Worm (Caenorhabditis elegans) whole organism, midembryonic: ENCODE data around the gene cpna-3.

Experiments
- T22C8.4 ChIP-seq: fragments of 200-800 bp; sonication (Bioruptor generic); IDR thresholded peaks from 2 replicates; pipeline ENCODE4 v1.3.6; 2022; ENCODE audit warnings: missing genetic modification characterization, missing compliant biosample characterization
- cog-1 ChIP-seq: sonication (generic microtip); optimal IDR thresholded peaks from 2 replicates; lab custom pipeline; 2016; ENCODE audit warnings: missing genetic modification characterization, missing compliant biosample characterization
- flt-1 ChIP-seq: fragments of 200-800 bp; sonication (Bioruptor generic); IDR thresholded peaks from 2 replicates; pipeline ENCODE4 v1.3.6; 2022; ENCODE audit warnings: missing genetic modification characterization, missing compliant biosample characterization
- klf-2 ChIP-seq: fragments of 200-800 bp; sonication (Bioruptor generic); conservative IDR thresholded peaks from 2 replicates; pipeline ENCODE4 v1.3.6; 2022; ENCODE audit warnings: missing genetic modification reagents, missing genetic modification characterization, missing compliant biosample characterization
- med-1 ChIP-seq: sonication (generic microtip); optimal IDR thresholded peaks from 2 replicates; lab custom pipeline; 2017; ENCODE audit warnings: missing genetic modification characterization, mild to moderate bottlenecking, missing compliant biosample characterization, antibody characterized with exemption, missing genetic modification reagents; ENCODE audit not compliant: insufficient read depth
- ref-1 ChIP-seq: fragments of 200-800 bp; sonication (Bioruptor generic); conservative IDR thresholded peaks from 2 replicates; pipeline ENCODE4 v1.3.6; 2022; ENCODE audit warnings: missing genetic modification reagents, missing genetic modification characterization, missing compliant biosample characterization
- tab-1 ChIP-seq: fragments of 200-800 bp; sonication (Bioruptor generic); IDR thresholded peaks from 2 replicates; pipeline ENCODE4 v1.3.6; 2022; ENCODE audit warnings: missing genetic modification characterization, missing compliant biosample characterization
- ztf-23 ChIP-seq: fragments of 200-800 bp; sonication (Bioruptor generic); IDR thresholded peaks from 2 replicates; pipeline ENCODE4 v1.3.6; 2022; ENCODE audit warnings: missing genetic modification reagents, missing genetic modification characterization, missing compliant biosample characterization
- ztf-29 ChIP-seq: fragments of 200-800 bp; sonication (Bioruptor generic); IDR thresholded peaks from 2 replicates; pipeline ENCODE4 v1.3.6; 2022; ENCODE audit warnings: missing genetic modification reagents, missing genetic modification characterization, missing compliant biosample characterization

cpna-3 gene

ce11 chrIV:9095553-9095952 lies 1.1 kb upstream of the cpna-3 start, which contains the start of gene icln-1:
Gene icln-1, minus strand, starts transcription at chrIV:9095653.
- TF ChIP-seq T22C8.4 (GFP tag; lab: Robert Waterston, UW) = no peak

DNA sequence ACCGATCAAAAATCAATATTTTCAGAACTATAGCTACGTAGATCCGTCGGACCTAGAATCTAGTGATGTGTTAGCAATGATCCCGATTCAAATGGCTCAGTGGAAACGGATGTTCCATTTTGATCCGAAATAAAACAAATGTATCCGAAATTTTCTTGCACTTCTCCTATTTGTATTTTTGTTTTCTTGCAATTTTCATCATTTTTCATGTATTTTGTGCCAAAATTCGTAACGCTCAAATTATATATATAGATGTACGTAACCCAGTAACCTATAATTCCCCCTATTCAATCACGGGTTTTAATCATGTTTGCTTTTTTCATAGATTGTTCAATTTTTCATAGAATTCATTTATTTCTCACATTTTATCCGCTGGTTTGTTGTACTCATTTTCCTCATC lies 2.3 kb downstream of the cpna-3 start, which contains the start of gene gldi-10:
Gene gldi-10 (plus strand): TSS at position 301 of the 400 bp plus-strand sequence.
- TF ChIP-seq cog-1 = no peak

ce11 chrIV:9100835-9101234 lies 4.2 kb downstream of the cpna-3 start:
- no peak for TF ChIP-seq med-1 (GFP tag; lab: Kevin White, UChicago)
- TF ChIP-seq ztf-29 (GFP tag; lab: Robert Waterston, UW) = no peak
- TF ChIP-seq klf-2 = no peak
- TF ChIP-seq ztf-23 = no peak

DNA sequence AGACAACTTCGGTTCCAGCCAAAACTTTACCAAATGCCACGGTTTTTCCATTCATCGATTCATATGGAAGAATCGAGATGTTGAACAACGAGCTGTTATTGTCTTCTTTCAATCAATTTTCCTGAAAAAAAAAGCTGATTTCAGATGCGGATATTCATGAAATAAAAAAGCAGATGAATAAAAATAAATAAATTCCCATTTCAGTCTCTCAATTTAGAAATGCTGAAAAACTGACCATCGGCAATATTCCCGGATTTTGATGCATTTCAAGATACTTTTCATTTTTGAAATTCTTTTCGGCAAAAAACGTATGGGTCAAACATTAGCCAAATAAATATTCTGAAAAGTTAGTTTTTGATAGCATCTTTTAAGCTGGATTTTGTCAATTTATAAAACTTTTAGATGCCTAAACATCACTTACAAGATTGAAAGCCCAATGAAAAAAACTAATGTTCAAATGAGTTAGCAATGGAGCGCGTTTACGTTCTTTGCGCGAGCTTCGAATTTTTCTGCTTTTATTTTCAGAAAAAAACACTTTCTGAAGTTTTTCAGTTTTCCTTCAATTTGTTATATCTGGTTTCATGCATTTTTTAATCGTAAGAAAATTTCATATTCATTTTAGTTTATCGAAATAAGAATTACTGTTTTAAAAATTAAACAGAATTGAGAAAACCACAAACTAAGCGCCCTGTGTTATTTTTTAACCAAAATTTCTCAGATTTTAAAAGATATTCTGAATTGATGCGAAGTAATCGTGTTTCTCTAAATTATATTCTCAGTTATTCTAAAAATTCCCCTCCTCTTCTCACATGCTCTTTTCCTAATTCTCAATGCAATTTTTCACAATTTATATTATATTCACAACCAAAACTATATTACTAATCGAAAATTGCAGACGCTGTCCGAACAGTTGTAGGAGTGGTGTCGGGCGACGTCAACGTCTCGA lies 7.7 kb downstream of the cpna-3 start, which contains the start of the genes C01F6.14 and fem-3:
Gene C01F6.14 (minus strand): TSS at position 51 of the 946 bp plus-strand sequence.
Gene fem-3 (plus strand): TSS at position 896 of the 946 bp plus-strand sequence.
- TF ChIP-seq med-1 (GFP tag; lab: Kevin White, UChicago) = no peak
- TF ChIP-seq ref-1 (GFP tag; lab: Robert Waterston, UW) = no peak

- TF ChIP-seq ztf-29 (GFP tag; lab: Robert Waterston, UW) (no peak), T22C8.4 (GFP tag; lab: Robert Waterston, UW) (peak; percentile 44; the same call in 1 of the 2 replicates), cog-1 (peak; percentile 58), ztf-23 (0 out of 2 replicates have a peak, but pooled peaks have one; percentile 45), flt-1 (GFP tag; lab: Robert Waterston, UW) (0 out of 2 replicates have a peak, but pooled peaks have one; percentile 18)
Measured at ce11 chrIV:9107464-9107863, 10.8 kb downstream of the cpna-3 start.

DNA sequence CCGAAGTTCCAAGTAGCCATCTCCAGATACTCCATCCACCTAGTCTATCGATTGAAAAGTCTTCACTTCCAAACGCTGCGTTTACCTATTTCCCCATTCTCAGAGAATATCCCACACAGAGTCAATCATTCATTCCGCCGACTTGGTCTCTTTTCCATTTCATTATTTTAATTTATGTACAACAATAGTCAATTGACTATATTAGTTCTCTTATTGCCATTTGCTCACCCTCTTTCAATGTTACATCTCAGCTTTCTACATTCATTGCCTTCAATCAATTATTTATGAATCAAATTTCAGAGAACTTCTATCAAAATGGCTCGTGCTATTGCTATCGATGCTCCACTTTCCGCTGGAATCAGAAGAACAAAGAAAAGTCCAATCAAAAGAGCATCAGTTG lies 12.0 kb downstream of the cpna-3 start, which contains the start of gene aly-1:
Gene aly-1 (plus strand): TSS at position 301 of the 400 bp plus-strand sequence.
- TF ChIP-seq ztf-29 (GFP tag; lab: Robert Waterston, UW) (no peak), T22C8.4 (GFP tag; lab: Robert Waterston, UW) (no peak), cog-1 (no peak), klf-2 (no peak), ref-1 (GFP tag; lab: Robert Waterston, UW) (no peak), med-1 (GFP tag; lab: Kevin White, UChicago) (no peak), ztf-23 (no peak), tab-1 (GFP tag; lab: Robert Waterston, UW) (no peak), flt-1 (GFP tag; lab: Robert Waterston, UW) (no peak)

DNA sequence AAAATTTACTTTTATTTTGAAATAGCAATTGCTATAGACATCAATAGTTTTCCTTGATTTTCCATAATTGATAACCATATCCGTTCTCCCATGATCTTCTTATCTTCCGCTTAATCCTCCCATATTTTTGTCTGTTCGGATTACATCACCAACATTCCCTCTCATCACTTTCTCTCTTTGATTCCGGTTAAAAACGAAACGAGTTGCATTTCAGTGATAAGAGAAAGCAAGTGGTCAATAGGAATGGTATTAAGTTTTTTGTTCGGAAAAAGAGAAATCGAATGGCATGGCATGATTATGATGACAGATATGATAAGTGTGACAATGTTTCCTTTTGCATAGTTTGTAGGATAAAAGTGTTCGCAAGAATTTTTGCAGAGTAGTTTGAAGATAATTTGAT lies 15.4 kb downstream of the cpna-3 start:
- TF ChIP-seq ztf-29 (GFP tag; lab: Robert Waterston, UW) (no peak), klf-2 (no peak), cog-1 (no peak)

DNA sequence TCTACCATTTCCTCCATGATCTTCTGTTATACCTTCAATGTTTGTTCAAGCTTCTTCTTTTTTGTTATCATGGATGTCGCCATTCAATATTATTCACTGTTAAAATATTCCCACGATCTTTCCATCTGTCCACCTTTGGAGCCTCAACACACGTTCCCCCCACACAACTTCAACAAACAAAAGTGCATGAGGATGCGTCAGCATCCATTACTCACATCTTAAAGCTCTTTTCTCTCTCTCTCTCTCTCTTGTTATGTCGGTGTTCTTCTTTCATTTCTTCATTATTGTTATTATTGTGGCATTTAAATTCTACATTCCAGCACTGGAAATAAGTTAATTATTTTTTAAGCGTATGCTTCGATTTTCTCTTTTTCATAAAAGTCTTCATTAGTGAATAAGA lies 17.4 kb downstream of the cpna-3 start:
- TF ChIP-seq ref-1 (GFP tag; lab: Robert Waterston, UW) (no peak), med-1 (GFP tag; lab: Kevin White, UChicago) (no peak), cog-1 (no peak), ztf-23 (no peak), T22C8.4 (GFP tag; lab: Robert Waterston, UW) (no peak), flt-1 (GFP tag; lab: Robert Waterston, UW) (no peak), ztf-29 (GFP tag; lab: Robert Waterston, UW) (no peak), tab-1 (GFP tag; lab: Robert Waterston, UW) (no peak), klf-2 (no peak)

ce11 chrIV:9116452-9116851 lies 19.8 kb downstream of the cpna-3 start:
- TF ChIP-seq T22C8.4 (GFP tag; lab: Robert Waterston, UW) (no peak), ztf-23 (no peak), klf-2 (no peak), flt-1 (GFP tag; lab: Robert Waterston, UW) (no peak), ztf-29 (GFP tag; lab: Robert Waterston, UW) (no peak), ref-1 (GFP tag; lab: Robert Waterston, UW) (no peak), med-1 (GFP tag; lab: Kevin White, UChicago) (no peak), tab-1 (GFP tag; lab: Robert Waterston, UW) (no peak), cog-1 (no peak)

DNA sequence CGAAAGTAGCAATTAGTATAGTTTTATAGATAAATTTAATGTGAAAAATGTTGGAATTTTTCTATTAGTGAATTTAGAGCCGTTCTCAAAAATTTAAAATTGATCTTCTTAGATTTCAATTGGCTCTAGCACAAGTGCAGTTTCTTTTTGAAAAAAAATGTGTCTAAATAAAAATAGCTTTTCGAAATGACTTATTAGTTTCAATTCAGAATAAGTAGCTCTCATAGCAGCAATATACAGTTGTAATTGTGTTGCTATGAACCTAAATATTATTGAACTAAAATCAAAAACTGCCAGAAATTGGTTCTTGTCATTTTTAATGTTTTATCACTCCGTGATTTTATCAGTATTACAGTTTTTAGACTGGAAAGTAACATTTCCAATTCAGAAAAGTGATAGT lies 21.1 kb downstream of the cpna-3 start:
- no peak for TF ChIP-seq ztf-23

ce11 chrIV:9118348-9118747 lies 21.7 kb downstream of the cpna-3 start:
- TF ChIP-seq tab-1 (GFP tag; lab: Robert Waterston, UW) = no peak
